Fruit fly (Drosophila melanogaster) whole organism, embryonic: Measurements from ENCODE around the gene SkpD.

Experiments
- CG11504 ChIP-seq: fragments of 200-800 bp; sonication (Bioruptor generic); optimal IDR thresholded peaks from 3 replicates; lab custom pipeline; 2019; ENCODE audit warnings: missing biosample characterization, mild to moderate bottlenecking, missing genetic modification characterization, moderate library complexity
- CG8359 ChIP-seq: fragments of 200-800 bp; sonication (Bioruptor generic); optimal IDR thresholded peaks from 2 replicates; lab custom pipeline; 2017; ENCODE audit warnings: missing biosample characterization, mild to moderate bottlenecking, missing genetic modification characterization, borderline replicate concordance
- CG9437 ChIP-seq: fragments of 200-800 bp; sonication (Bioruptor generic); optimal IDR thresholded peaks from 2 replicates; lab custom pipeline; 2018; ENCODE audit warnings: missing biosample characterization, mild to moderate bottlenecking, missing genetic modification characterization
- Scr ChIP-seq: fragments of 200-800 bp; sonication (Bioruptor generic); IDR thresholded peaks from 2 replicates; pipeline ENCODE4 v1.3.6; 2022; ENCODE audit warnings: missing biosample characterization, missing genetic modification characterization; ENCODE audit not compliant: partially characterized antibody
- dm ChIP-seq: fragments of 200-800 bp; sonication (Bioruptor generic); optimal IDR thresholded peaks from 3 replicates; lab custom pipeline; 2016; ENCODE audit warnings: missing biosample characterization, missing genetic modification characterization
- z ChIP-seq: fragments of 200-800 bp; sonication (Bioruptor generic); IDR thresholded peaks from 3 replicates; pipeline ENCODE4 v1.3.6; 2022; ENCODE audit warnings: missing biosample characterization, missing genetic modification characterization

dm6 chrX:19845557-19846072 is 33.1 kb downstream of the SkpD start:
- TF ChIP-seq CG9437 (no peak), z (GFP tag; lab: Robert Waterston, UW) (no peak), Scr (GFP tag; lab: Robert Waterston, UW) (no peak), dm (GFP tag; lab: Kevin White, UChicago) (no peak), CG11504 (tag; lab: Kevin White, UChicago) (no peak), CG8359 (GFP tag; lab: Kevin White, UChicago) (no peak)
